Worm (Caenorhabditis elegans) whole organism, young adult: ENCODE measurements around the gene Y105C5B.20.
"Not testable (repeated sequence)": the region's sequence is repeated elsewhere in the genome, so short reads cannot be mapped to it uniquely, and the experiment has no call there.

Experiments used
- ceh-100 ChIP-seq: fragments of 200-800 bp; sonication (Bioruptor generic); IDR thresholded peaks from 2 replicates; pipeline ENCODE4 v1.3.6; 2022; ENCODE audit warnings: missing genetic modification reagents, missing genetic modification characterization, missing compliant biosample characterization
- dox-1 ChIP-seq: fragments of 200-800 bp; sonication (Bioruptor generic); IDR thresholded peaks from 2 replicates; pipeline ENCODE4 v1.3.6; 2022; ENCODE audit warnings: missing genetic modification reagents, missing genetic modification characterization, missing compliant biosample characterization
- ets-4 ChIP-seq: fragments of 200-800 bp; sonication (Bioruptor generic); optimal IDR thresholded peaks from 2 replicates; lab custom pipeline; 2018; ENCODE audit warnings: mild to moderate bottlenecking, missing genetic modification characterization, missing compliant biosample characterization
- nfya-1 ChIP-seq: sonication (generic microtip); optimal IDR thresholded peaks from 2 replicates; lab custom pipeline; 2017; ENCODE audit warnings: antibody characterized with exemption, missing compliant biosample characterization, missing genetic modification characterization, borderline replicate concordance; ENCODE audit not compliant: insufficient read depth
- sdz-38 ChIP-seq: sonication (generic microtip); optimal IDR thresholded peaks from 2 replicates; lab custom pipeline; 2016; ENCODE audit warnings: missing genotype, missing genetic modification characterization, missing compliant biosample characterization
- unc-62 ChIP-seq: fragments of 150-350 bp; optimal IDR thresholded peaks from 2 replicates; lab custom pipeline; 2014; ENCODE audit warnings: missing biosample characterization, missing genetic modification reagents, missing genetic modification characterization

DNA sequence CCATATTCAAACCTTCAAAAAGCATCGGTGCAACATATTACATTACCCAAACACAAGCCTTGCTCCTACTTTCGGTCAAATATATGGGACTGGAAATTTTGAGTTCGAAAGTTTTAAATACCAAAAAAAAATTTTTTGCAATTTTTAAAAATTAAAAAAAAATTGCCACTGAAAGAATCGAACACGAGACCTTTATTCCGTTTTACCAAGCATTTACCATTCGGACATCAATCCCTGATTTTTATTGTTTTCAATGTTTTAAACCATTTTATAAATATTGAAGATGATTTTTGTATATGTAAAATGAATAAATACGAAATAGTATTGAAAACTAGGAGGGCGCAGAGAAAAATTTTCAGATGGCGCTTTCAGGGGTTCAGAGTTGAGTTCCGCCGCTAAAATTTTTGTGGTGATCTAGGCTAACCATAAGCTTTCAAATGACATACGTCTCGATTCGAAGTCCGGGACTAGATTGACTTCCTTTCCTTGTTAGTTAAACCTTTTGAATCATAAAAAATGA is 36.5 kb upstream of the Y105C5B.20 start:
- not testable (repeated sequence) for TF ChIP-seq ceh-100; unc-62 (GFP tag; lab: Kevin White, UChicago); dox-1 (GFP tag; lab: Robert Waterston, UW); nfya-1; ets-4 (GFP tag; lab: Kevin White, UChicago); sdz-38
